Fruit fly (Drosophila melanogaster) whole organism: ENCODE results near the gene asl.

Source experiments
- CG8478 ChIP-seq: fragments of >200 bp; optimal IDR thresholded peaks from 2 replicates; lab custom pipeline; 2018; ENCODE audit warnings: inconsistent platforms
- Dll ChIP-seq: fragments of >200 bp; optimal IDR thresholded peaks from 2 replicates; lab custom pipeline; 2017
- EcR ChIP-seq, 2 experiments: fragments of >200 bp; optimal IDR thresholded peaks; 2 replicates each; lab custom pipeline; 2017; ENCODE audit warnings: missing biosample characterization in 2 of 2, missing genetic modification characterization in 2 of 2, missing genetic modification reagents in 2 of 2
- pan ChIP-seq: fragments of >200 bp; optimal IDR thresholded peaks from 2 replicates; lab custom pipeline; 2017
- psq ChIP-seq: fragments of >200 bp; optimal IDR thresholded peaks from 2 replicates; lab custom pipeline; 2017
- usp ChIP-seq: fragments of >200 bp; optimal IDR thresholded peaks from 2 replicates; lab custom pipeline; 2017; ENCODE audit warnings: missing biosample characterization, missing genetic modification characterization, mixed read lengths

Gene asl

DNA sequence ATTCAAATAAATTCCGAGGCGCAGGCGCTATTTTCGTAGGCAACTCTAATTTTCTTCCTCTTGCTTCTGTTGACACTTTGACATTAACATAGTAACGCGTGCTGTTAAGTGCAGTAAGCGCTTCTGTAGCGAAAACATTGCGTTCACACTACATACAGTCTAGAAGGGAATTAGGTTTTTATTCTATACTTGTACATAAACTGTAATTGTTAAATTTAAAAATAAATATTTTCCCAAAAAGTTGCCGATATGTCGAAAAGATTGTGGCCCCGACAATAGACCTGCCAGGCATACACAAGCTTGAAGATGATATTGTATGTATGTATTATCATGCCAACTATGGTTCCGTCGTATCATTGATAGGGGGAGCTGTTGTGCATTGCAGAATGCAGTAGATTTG is at the start of gene asl:
asl (minus strand) TSS at position 67 of the 400 bp plus-strand sequence.
- TF ChIP-seq EcR (GFP tag; optimal IDR thresholded peaks at IDR 0.05; lab: Kevin White, UChicago) (no peak), usp (GFP tag; lab: Kevin White, UChicago) (no peak), CG8478 (lab: Kevin White, UChicago) (no peak), Dll (lab: Kevin White, UChicago) (no peak), pan (no peak), psq (lab: Kevin White, UChicago) (no peak)

DNA sequence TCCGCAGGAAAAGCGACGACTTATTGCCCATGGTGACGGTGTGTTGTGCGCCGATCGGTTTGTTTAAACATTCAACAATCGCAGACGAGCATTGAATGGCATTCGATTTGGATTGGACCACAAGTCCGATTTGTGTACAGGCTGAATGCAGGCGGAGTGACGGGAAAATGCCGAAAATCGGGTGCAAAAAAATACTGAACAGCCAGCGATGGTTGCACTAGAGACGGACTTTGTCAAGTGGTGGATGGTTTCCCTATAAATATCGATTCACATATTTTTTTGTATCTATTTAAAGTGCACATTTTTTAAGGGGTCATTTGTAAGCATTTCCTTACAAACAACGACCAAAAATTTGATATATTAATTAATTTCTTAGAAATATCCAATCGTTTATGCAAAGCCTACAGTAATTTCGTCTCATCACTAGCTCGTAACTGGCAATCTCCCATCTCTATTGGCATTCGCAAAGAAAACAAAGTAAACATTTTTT is 48.4 kb upstream of the asl start, which contains the start of the genes elm and MED27:
elm (minus strand) TSS at position 170 of the 490 bp plus-strand sequence.
MED27 (plus strand) TSS at position 448 of the 490 bp plus-strand sequence.
- TF ChIP-seq EcR (GFP tag; optimal IDR thresholded peaks at IDR 0.05; lab: Kevin White, UChicago) (no peak), Dll (lab: Kevin White, UChicago) (no peak), CG8478 (lab: Kevin White, UChicago) (no peak), pan (no peak), psq (lab: Kevin White, UChicago) (no peak), usp (GFP tag; lab: Kevin White, UChicago) (no peak)

DNA sequence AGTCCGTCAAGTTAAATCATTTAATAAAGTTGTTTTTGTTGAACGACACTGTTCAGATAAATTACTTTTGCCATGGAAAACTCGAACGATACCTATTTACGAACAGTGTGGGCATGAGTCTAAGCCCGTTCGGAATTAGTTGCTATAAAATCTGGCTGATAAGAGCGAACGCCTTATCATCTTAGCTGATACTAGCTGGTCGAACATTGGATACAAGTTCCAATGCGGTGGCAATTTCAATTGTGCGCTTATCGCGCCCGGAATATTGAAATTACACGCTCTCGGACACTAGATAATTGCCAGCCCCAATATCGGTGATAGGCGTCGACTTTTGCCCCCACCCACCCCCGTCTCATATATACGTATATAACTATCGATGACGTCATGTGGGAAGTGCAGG is 47.5 kb upstream of the asl start:
- no peak for TF ChIP-seq Dll (lab: Kevin White, UChicago)
- TF ChIP-seq psq (lab: Kevin White, UChicago): no peak
- no peak for TF ChIP-seq EcR (GFP tag; optimal IDR thresholded peaks at IDR 0.05; lab: Kevin White, UChicago)
- no peak for TF ChIP-seq usp (GFP tag; lab: Kevin White, UChicago)
- TF ChIP-seq CG8478 (lab: Kevin White, UChicago): no peak
- TF ChIP-seq pan: no peak

- no peak for TF ChIP-seq EcR (GFP tag; optimal IDR thresholded peaks at IDR 0.05; lab: Kevin White, UChicago)
- no peak for TF ChIP-seq psq (lab: Kevin White, UChicago)
- TF ChIP-seq CG8478 (lab: Kevin White, UChicago): no peak
- TF ChIP-seq Dll (lab: Kevin White, UChicago): no peak
- TF ChIP-seq usp (GFP tag; lab: Kevin White, UChicago): no peak
- no peak for TF ChIP-seq pan
Measured at dm6 chr3R:5649903-5650302, 43.6 kb upstream of the asl start.

DNA sequence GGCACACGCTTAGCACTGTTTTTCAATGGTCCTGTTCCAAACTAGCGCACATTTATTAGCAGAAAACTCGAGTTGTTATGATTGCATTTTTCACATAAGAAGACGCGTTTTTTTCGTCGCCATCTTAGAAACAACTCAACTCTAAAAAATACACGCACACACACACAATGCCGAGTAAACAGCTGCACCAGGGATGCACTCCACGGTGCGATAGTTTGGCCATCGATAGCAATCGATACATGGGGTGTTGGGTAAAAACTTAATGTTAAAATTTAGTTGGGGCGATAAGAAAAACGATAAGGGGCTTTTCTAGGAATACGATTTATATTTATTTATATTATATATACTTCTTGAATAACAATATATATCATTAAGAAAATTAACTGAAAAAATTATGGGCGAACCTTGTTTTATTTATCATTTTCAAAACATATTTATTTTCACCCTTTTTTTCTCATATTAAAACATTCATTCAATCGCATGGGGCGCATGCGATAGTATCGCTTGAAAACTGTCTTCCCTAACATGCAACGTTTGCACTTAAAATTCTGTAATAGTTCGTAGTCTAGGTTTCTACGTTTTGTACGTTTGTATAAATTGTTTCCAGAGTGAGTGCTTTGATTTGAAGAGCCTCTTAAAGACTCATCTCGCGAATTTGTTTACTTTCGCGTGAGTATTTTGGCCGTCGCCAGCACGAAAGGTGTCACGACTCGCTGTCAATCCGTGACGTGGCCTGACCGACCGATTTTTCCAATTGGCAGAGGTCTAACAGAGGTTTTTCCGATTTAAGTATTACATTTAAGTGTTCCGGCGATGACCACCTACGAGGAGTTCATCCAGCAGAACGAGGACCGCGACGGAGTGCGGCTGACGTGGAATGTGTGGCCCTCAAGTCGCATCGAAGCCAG is 42.5 kb upstream of the asl start, which contains the start of the genes MTA1-like and Sec23:
MTA1-like (minus strand) TSS at position 170 of the 908 bp plus-strand sequence.
Sec23 (plus strand) TSS at position 497 of the 908 bp plus-strand sequence.
- TF ChIP-seq psq (lab: Kevin White, UChicago): no peak
- TF ChIP-seq Dll (lab: Kevin White, UChicago): no peak
- no peak for TF ChIP-seq usp (GFP tag; lab: Kevin White, UChicago)
- no peak for TF ChIP-seq pan
- TF ChIP-seq EcR (GFP tag; optimal IDR thresholded peaks at IDR 0.05; lab: Kevin White, UChicago): no peak
- TF ChIP-seq CG8478 (lab: Kevin White, UChicago): no peak

DNA sequence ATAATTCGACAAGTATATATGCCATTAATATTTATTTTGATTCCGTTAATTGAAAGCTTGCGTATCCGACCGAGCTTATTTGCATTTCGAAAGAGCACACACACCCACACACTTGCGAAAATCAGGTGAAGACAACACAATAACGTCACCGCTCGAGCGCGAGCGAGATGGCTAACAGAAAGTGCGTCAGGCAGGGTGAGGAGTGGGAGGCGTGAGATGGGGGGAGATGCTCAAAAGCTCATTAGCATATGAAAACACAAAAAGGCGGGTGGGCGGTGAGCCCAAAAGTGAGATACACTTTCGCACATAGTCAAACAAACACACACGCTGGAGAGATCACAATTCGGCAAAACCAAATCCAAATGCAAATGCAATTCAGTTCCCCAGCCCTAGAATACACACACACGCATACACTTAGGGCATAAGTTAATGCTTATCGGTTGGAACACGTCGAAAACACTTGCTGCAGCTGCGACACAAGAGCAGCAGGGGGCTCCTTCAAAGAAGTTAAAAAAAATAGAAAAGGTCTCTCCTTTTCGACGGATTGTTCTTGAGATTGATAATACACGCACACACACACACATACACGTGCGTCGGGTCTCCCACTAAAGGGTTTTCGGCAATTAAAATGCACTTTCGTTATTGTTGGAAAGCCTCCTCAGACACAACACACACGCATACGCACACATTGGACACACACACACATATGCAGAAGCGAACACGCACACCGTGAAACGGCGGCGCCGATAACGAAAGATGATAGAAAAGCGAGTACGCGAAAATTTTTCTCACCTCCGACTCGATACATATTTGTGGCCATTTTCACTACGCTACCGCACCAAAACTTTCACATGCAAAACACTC is 41.6 kb upstream of the asl start:
- no peak for TF ChIP-seq psq (lab: Kevin White, UChicago)
- no peak for TF ChIP-seq Dll (lab: Kevin White, UChicago)
- no peak for TF ChIP-seq CG8478 (lab: Kevin White, UChicago)
- TF ChIP-seq pan: no peak
- no peak for TF ChIP-seq EcR (GFP tag; optimal IDR thresholded peaks at IDR 0.05; lab: Kevin White, UChicago)
- TF ChIP-seq usp (GFP tag; lab: Kevin White, UChicago): no peak

- TF ChIP-seq psq (lab: Kevin White, UChicago) (no peak), EcR (GFP tag; optimal IDR thresholded peaks at IDR 0.05; lab: Kevin White, UChicago) (no peak), Dll (lab: Kevin White, UChicago) (no peak), CG8478 (lab: Kevin White, UChicago) (no peak), pan (no peak), usp (GFP tag; lab: Kevin White, UChicago) (no peak)
Measured at dm6 chr3R:5643421-5643820, 37.1 kb upstream of the asl start.

- TF ChIP-seq psq (lab: Kevin White, UChicago) (no peak), pan (no peak), Dll (lab: Kevin White, UChicago) (no peak), CG8478 (lab: Kevin White, UChicago) (no peak), EcR (GFP tag; optimal IDR thresholded peaks at IDR 0.05; lab: Kevin White, UChicago) (no peak), usp (GFP tag; lab: Kevin White, UChicago) (no peak)
Measured at dm6 chr3R:5636519-5637430, 30.4 kb upstream of the asl start, which contains the start of the genes CG31548 and CG12170. TSS of gene CG31548 (minus strand) at chr3R:5636852. TSS of gene CG12170 (plus strand) at chr3R:5637234.

DNA sequence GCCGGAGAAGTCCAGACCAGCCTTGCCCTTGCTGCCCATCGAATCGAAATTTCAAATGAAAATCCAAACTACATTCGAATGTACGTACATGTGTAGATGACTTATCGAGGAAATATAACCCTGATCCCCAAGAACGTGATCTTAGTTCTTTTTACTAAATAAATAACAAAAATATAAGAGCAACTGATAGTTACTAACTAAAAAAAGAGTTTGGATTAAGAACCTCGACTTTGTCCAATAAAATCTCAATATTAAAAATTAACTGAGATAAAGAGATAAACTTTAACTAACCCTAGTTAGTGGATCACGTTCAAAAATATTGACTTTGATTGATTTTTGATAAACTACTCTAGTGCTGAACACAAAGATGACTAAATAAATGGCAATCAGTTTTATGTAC is 29.2 kb upstream of the asl start, which contains the start of gene CG31546:
CG31546 (minus strand) TSS at position 101 of the 400 bp plus-strand sequence.
- no peak for TF ChIP-seq EcR (GFP tag; optimal IDR thresholded peaks at IDR 0.05; lab: Kevin White, UChicago)
- no peak for TF ChIP-seq usp (GFP tag; lab: Kevin White, UChicago)
- TF ChIP-seq psq (lab: Kevin White, UChicago): no peak
- no peak for TF ChIP-seq Dll (lab: Kevin White, UChicago)
- no peak for TF ChIP-seq CG8478 (lab: Kevin White, UChicago)
- TF ChIP-seq pan: no peak
